Fruit fly (Drosophila melanogaster): ENCODE measurements around the gene CG3558.

DNA sequence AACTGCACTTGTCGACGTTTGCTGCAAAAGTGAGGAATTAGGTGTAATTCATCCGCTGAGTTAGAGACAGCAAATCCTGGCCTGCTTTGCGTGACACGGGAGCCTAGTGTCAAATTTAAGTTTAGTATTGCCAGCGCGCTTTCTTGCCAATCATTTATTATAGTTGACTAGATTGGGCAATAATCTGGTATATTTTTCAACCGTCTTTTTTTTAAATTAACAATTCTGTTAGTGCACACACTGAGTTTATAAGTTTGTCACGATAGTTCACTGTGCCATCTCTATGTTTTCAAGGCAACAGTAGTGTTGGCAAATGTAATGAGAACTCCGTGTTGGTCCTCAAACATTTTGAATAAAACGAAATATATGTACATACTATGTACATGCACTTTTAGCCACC is 15.8 kb upstream of the CG3558 start, which contains the start of the genes CG9641 and CG3165:
- TF ChIP-seq insv (optimal IDR thresholded peaks at IDR 0.05) (no peak), h (optimal IDR thresholded peaks at IDR 0.05) (no peak), Sin3A (optimal IDR thresholded peaks at IDR 0.05) (no peak), Myc (optimal IDR thresholded peaks at IDR 0.05) (no peak)

Measured in Kc167 (cell line).